Worm (Caenorhabditis elegans) whole organism, young adult: ENCODE measurements around the gene ZK512.10.

Experiments used
- K12H6.12 ChIP-seq: fragments of 200-800 bp; sonication (Bioruptor generic); optimal IDR thresholded peaks from 2 replicates; lab custom pipeline; 2018; ENCODE audit warnings: mild to moderate bottlenecking, missing genetic modification characterization, missing compliant biosample characterization
- attf-5 ChIP-seq: fragments of 200-800 bp; sonication (Bioruptor generic); optimal IDR thresholded peaks from 2 replicates; lab custom pipeline; 2018; ENCODE audit warnings: mild to moderate bottlenecking, missing genetic modification characterization, missing compliant biosample characterization
- efl-1 ChIP-seq: fragments of 150-350 bp; optimal IDR thresholded peaks from 2 replicates; lab custom pipeline; 2014; ENCODE audit warnings: missing biosample characterization, missing genetic modification reagents, missing genetic modification characterization
- snpc-4 ChIP-seq, 5 experiments: fragments of 150-350 bp in 1 of 5; sonication (generic microtip) in 4 of 5; optimal IDR thresholded peaks; 2 replicates each; lab custom pipeline; 2014 to 2018; ENCODE audit warnings: missing genetic modification characterization in 5 of 5, missing biosample characterization in 3 of 5, antibody characterized with exemption in 2 of 5, mild to moderate bottlenecking in 2 of 5, missing compliant biosample characterization in 2 of 5, missing genotype in 2 of 5, moderate library complexity in 2 of 5, missing genetic modification reagents in 1 of 5
- ztf-3 ChIP-seq: fragments of 200-800 bp; sonication (Bioruptor generic); optimal IDR thresholded peaks from 2 replicates; lab custom pipeline; 2018; ENCODE audit warnings: mild to moderate bottlenecking, missing genetic modification characterization, missing compliant biosample characterization

DNA sequence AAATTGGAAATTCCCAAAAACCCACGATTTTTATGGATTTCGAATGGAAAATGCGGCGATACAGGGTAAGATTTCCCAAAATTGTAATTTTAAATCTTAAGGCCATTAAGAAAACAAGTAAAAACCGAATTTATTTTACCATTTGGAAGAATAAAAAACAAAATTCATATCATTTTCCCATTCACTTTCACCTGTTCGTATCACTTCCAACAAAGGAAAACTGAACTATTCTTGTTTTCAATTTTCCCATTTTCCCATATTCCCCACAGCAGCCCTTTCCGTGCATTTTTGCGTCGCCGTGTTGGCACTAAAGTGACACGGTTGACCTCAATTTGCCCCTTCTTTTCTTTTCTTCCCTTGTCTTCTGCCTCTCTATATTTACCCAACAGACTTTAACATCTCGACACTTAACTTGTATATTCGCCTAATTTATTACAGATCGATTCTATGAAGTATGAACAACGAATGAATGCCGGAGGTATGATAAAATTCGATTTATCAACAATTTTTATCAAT, 4.8 kb upstream of the ZK512.10 start, which contains the start of gene sec-16A.1:
- TF ChIP-seq attf-5 (GFP tag; lab: Kevin White, UChicago) (peak; percentile 34), K12H6.12 (tag; lab: Kevin White, UChicago) (no peak), efl-1 (no peak), snpc-4 (GFP tag; optimal IDR thresholded peaks at IDR 0.05; lab: Kevin White, UChicago) (no peak), snpc-4 (tag; optimal IDR thresholded peaks at IDR 0.05; lab: Kevin White, UChicago) (no peak), ztf-3 (GFP tag; lab: Kevin White, UChicago) (no peak)
